Worm (Caenorhabditis elegans): Measurements from ENCODE around the gene tomm-20.
A peak's percentile ranks its signal among the peaks of the same experiment; 100 is the strongest.

DNA sequence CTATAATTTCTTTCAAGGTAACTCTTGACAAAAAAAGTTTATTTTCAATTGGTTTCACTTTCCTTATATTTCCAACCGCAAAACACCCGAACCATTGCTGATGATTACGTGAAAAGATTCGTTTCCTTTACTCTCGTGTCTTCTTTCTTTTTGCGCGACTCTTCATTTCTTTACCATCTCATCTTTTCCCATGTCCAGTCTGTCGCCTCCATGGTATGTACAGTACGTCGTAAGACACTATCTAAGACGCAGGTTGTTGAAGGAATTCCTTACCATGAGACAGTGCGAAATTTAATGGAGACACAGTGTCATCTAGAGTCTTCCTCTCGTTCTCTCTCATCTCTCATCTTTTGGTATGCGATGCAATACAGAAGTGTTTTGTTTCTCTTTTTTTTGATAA lies 43.1 kb downstream of the tomm-20 start:
- TF ChIP-seq ztf-11 (tag; optimal IDR thresholded peaks at IDR 0.05) (no peak), lin-13 (GFP tag; optimal IDR thresholded peaks at IDR 0.05) (peak; percentile 50), unc-62 (GFP tag; optimal IDR thresholded peaks at IDR 0.05) (no peak), zag-1 (tag; optimal IDR thresholded peaks at IDR 0.05) (no peak), nhr-12 (tag; optimal IDR thresholded peaks at IDR 0.05) (no peak), tbx-2 (tag; optimal IDR thresholded peaks at IDR 0.05) (peak; percentile 49), elt-3 (tag; optimal IDR thresholded peaks at IDR 0.05) (peak in 3 of 6 experiments; percentile 83 to 92 (median 89)), mdl-1 (tag; optimal IDR thresholded peaks at IDR 0.05) (peak in 1 of 2 experiments; percentile 84), C16A3.4 (tag; optimal IDR thresholded peaks at IDR 0.05) (peak; percentile 76), nhr-19 (GFP tag; conservative IDR thresholded peaks at IDR 0.05) (peak; percentile 63)

Data from whole organism, L1 larva.